Worm (Caenorhabditis elegans) whole organism, young adult: ENCODE measurements around the gene ZK829.7.

ENCODE experiments used
- Y79H2A.3 ChIP-seq: fragments of 200-800 bp; sonication (Bioruptor generic); conservative IDR thresholded peaks from 2 replicates; pipeline ENCODE4 v1.3.6; 2022; ENCODE audit warnings: missing genetic modification reagents, missing genetic modification characterization, missing compliant biosample characterization
- bed-2 ChIP-seq: fragments of 200-800 bp; sonication (Bioruptor generic); IDR thresholded peaks from 2 replicates; pipeline ENCODE4 v1.3.6; 2022; ENCODE audit warnings: missing genetic modification reagents, missing genetic modification characterization, missing compliant biosample characterization
- rpc-1 ChIP-seq, 2 experiments: fragments of 150-350 bp in 1 of 2; sonication (generic microtip) in 1 of 2; optimal IDR thresholded peaks; 2 replicates each; lab custom pipeline; 2014 to 2018; ENCODE audit warnings: missing biosample characterization in 1 of 2, missing genetic modification characterization in 1 of 2, missing genetic modification reagents in 1 of 2, missing genotype in 1 of 2
- unc-62 ChIP-seq: fragments of 150-350 bp; optimal IDR thresholded peaks from 2 replicates; lab custom pipeline; 2014; ENCODE audit warnings: missing biosample characterization, missing genetic modification reagents, missing genetic modification characterization

ce11 chrIV:11956387-11956786 lies 4.9 kb downstream of the ZK829.7 start:
- TF ChIP-seq unc-62 (GFP tag; lab: Kevin White, UChicago) (no peak), rpc-1 (optimal IDR thresholded peaks at IDR 0.05; lab: Kevin White, UChicago) (no peak), rpc-1 (tag; optimal IDR thresholded peaks at IDR 0.05; lab: Kevin White, UChicago) (no peak), Y79H2A.3 (no peak), bed-2 (no peak)
